Fruit fly (Drosophila melanogaster): ENCODE measurements around the gene CG31550.
A peak's percentile ranks its signal among the peaks of the same experiment; 100 is the strongest.

The CG31550 gene

DNA sequence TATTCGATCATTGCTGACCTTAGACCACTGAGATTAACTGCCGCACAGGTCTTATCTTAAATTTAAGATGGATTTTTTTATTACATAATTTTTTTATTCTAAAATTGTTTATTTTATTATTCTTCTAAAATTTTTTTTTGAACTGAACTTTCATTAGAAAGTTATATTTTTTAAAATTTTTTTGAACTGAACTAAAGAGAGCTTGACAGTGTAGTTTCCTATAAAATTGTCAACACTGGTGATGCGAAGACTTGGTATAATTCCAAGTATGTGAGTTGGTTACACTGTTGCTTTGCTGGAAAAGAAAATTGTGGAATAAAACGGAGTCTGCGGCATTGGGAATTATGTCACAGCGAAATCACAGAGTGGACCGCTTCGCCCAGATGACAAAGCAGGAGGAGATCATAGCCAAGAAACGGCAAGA is at the start of gene CG31550 (continued):
- TF ChIP-seq CG3281 (GFP tag; optimal IDR thresholded peaks at IDR 0.05) (peak; percentile 52), CG3726 (GFP tag; IDR thresholded peaks at IDR 0.05) (no peak), unc-4 (GFP tag; IDR thresholded peaks at IDR 0.05; ENCODE audit: partially characterized antibody) (no peak), CG10654 (GFP tag; optimal IDR thresholded peaks at IDR 0.05) (peak; percentile 64), CG15479 (GFP tag; optimal IDR thresholded peaks at IDR 0.05) (no peak), CG17361 (GFP tag; IDR thresholded peaks at IDR 0.05) (no peak; the same call in 1 of the 3 replicates), YL-1 (GFP tag; optimal IDR thresholded peaks at IDR 0.05) (peak; percentile 82), Adf1 (GFP tag; IDR thresholded peaks at IDR 0.05) (no peak), CG9609 (GFP tag; optimal IDR thresholded peaks at IDR 0.05) (peak; percentile 42), Usf (GFP tag; optimal IDR thresholded peaks at IDR 0.05) (peak; percentile 33), CG30403 (GFP tag; optimal IDR thresholded peaks at IDR 0.05) (peak; percentile 78), ERR (GFP tag; optimal IDR thresholded peaks at IDR 0.05) (no peak), B-H1 (GFP tag; IDR thresholded peaks at IDR 0.05) (peak; percentile 60), gsb-n (tag; optimal IDR thresholded peaks at IDR 0.05) (no peak), CG7839 (tag; optimal IDR thresholded peaks at IDR 0.05) (peak; percentile 79), Eip74EF (GFP tag; optimal IDR thresholded peaks at IDR 0.05) (no peak), toy (GFP tag; IDR thresholded peaks at IDR 0.05) (peak; percentile 44; the same call in 1 of the 2 replicates), CG12155 (GFP tag; optimal IDR thresholded peaks at IDR 0.05) (peak; percentile 64), ssp (GFP tag; IDR thresholded peaks at IDR 0.05) (peak; percentile 72), Awh (GFP tag; IDR thresholded peaks at IDR 0.05) (peak; percentile 25; the same call in 1 of the 2 replicates), ATbp (GFP tag; optimal IDR thresholded peaks at IDR 0.05) (no peak), Tbp (GFP tag; optimal IDR thresholded peaks at IDR 0.05) (no peak), wor (GFP tag; IDR thresholded peaks at IDR 0.05) (peak; percentile 43; the same call in 1 of the 2 replicates), p53 (GFP tag; optimal IDR thresholded peaks at IDR 0.05) (no peak), gce (GFP tag; IDR thresholded peaks at IDR 0.05) (0 out of 3 replicates have a peak, but pooled peaks have one; percentile 44), Mad (GFP tag; optimal IDR thresholded peaks at IDR 0.05) (peak; percentile 6), CG8924 (tag; optimal IDR thresholded peaks at IDR 0.05) (peak; percentile 74), CG4854 (GFP tag; optimal IDR thresholded peaks at IDR 0.05) (no peak), sens (GFP tag) (peak; percentile 75), wek (GFP tag; optimal IDR thresholded peaks at IDR 0.05) (peak; percentile 6), CHES-1-like (GFP tag; optimal IDR thresholded peaks at IDR 0.05) (no peak), CG11398 (GFP tag; optimal IDR thresholded peaks at IDR 0.05) (no peak), CG3407 (GFP tag; optimal IDR thresholded peaks at IDR 0.05) (no peak), CG6791 (GFP tag; IDR thresholded peaks at IDR 0.05; ENCODE audit: partially characterized antibody) (no peak), MESR4 (GFP tag; optimal IDR thresholded peaks at IDR 0.05) (peak; percentile 94), Dll (GFP tag; IDR thresholded peaks at IDR 0.05; ENCODE audit: partially characterized antibody) (0 out of 4 replicates have a peak, but pooled peaks have one; percentile 44), CG8359 (GFP tag; optimal IDR thresholded peaks at IDR 0.05; ENCODE audit: borderline replicate concordance) (no peak), gfzf (GFP tag; optimal IDR thresholded peaks at IDR 0.05) (peak; percentile 71), Bgb (GFP tag; IDR thresholded peaks at IDR 0.05; ENCODE audit: partially characterized antibody) (no peak), Fer3 (tag; optimal IDR thresholded peaks at IDR 0.05) (peak; percentile 74), ro (GFP tag; IDR thresholded peaks at IDR 0.05) (peak; percentile 49), Chrac-16 (GFP tag; optimal IDR thresholded peaks at IDR 0.05) (peak; percentile 76), Six4 (GFP tag; optimal IDR thresholded peaks at IDR 0.05) (peak; percentile 43), CG32772 (GFP tag; IDR thresholded peaks at IDR 0.05) (peak; percentile 68), pfk (GFP tag; optimal IDR thresholded peaks at IDR 0.05) (no peak), CG13123 (GFP tag; optimal IDR thresholded peaks at IDR 0.05) (peak; percentile 39), CG14667 (GFP tag; IDR thresholded peaks at IDR 0.05) (peak; percentile 73), zfh2 (GFP tag; optimal IDR thresholded peaks at IDR 0.05) (peak; percentile 54), CG13287 (GFP tag; IDR thresholded peaks at IDR 0.05; ENCODE audit: partially characterized antibody) (peak; percentile 46; the same call in 1 of the 2 replicates), Atf6 (GFP tag; IDR thresholded peaks at IDR 0.05) (peak; percentile 55)

Measured in whole organism, embryonic.